Fruit fly (Drosophila melanogaster) whole organism, embryonic: Measurements from ENCODE around the gene CG13676.

Experiments used
- Blimp-1 ChIP-seq: fragments of 200-800 bp; sonication (Bioruptor generic); optimal IDR thresholded peaks from 3 replicates; lab custom pipeline; 2018; ENCODE audit warnings: missing biosample characterization, missing genetic modification characterization, mild to moderate bottlenecking, moderate library complexity, missing genetic modification reagents
- CG10565 ChIP-seq: fragments of 200-800 bp; sonication (Bioruptor generic); optimal IDR thresholded peaks from 3 replicates; lab custom pipeline; 2016; ENCODE audit warnings: missing biosample characterization, mild to moderate bottlenecking, missing genetic modification characterization
- CG12659 ChIP-seq: fragments of 200-800 bp; sonication (Bioruptor generic); optimal IDR thresholded peaks from 3 replicates; lab custom pipeline; 2017; ENCODE audit warnings: mild to moderate bottlenecking, missing biosample characterization, missing genetic modification reagents, missing genetic modification characterization
- CG13123 ChIP-seq: fragments of 200-800 bp; sonication (Bioruptor generic); optimal IDR thresholded peaks from 2 replicates; lab custom pipeline; 2016; ENCODE audit warnings: missing biosample characterization, missing genetic modification characterization
- CG15011 ChIP-seq: fragments of 200-800 bp; sonication (Bioruptor generic); optimal IDR thresholded peaks from 3 replicates; lab custom pipeline; 2018; ENCODE audit warnings: missing biosample characterization, mild to moderate bottlenecking, missing genetic modification characterization
- CG16815 ChIP-seq: fragments of 200-800 bp; sonication (Bioruptor generic); optimal IDR thresholded peaks from 3 replicates; lab custom pipeline; 2017; ENCODE audit warnings: missing biosample characterization, mild to moderate bottlenecking, missing genetic modification characterization
- CG1832 ChIP-seq: fragments of 200-800 bp; sonication (Bioruptor generic); optimal IDR thresholded peaks from 2 replicates; lab custom pipeline; 2017; ENCODE audit warnings: missing biosample characterization, mild to moderate bottlenecking, missing genetic modification characterization, inconsistent platforms
- CG2875 ChIP-seq: fragments of 200-800 bp; sonication (Bioruptor generic); optimal IDR thresholded peaks from 2 replicates; lab custom pipeline; 2017; ENCODE audit warnings: missing biosample characterization, mild to moderate bottlenecking, missing genetic modification characterization, missing genetic modification reagents
- CG30403 ChIP-seq: fragments of 200-800 bp; sonication (Bioruptor generic); optimal IDR thresholded peaks from 3 replicates; lab custom pipeline; 2016; ENCODE audit warnings: missing biosample characterization, missing genetic modification characterization
- CG33557 ChIP-seq: fragments of 200-800 bp; sonication (Bioruptor generic); optimal IDR thresholded peaks from 2 replicates; lab custom pipeline; 2019; ENCODE audit warnings: missing biosample characterization, mild to moderate bottlenecking, missing genetic modification characterization, moderate library complexity
- CG3838 ChIP-seq: fragments of 200-800 bp; sonication (Bioruptor generic); optimal IDR thresholded peaks from 3 replicates; lab custom pipeline; 2016; ENCODE audit warnings: missing biosample characterization, missing genetic modification characterization
- CG42726 ChIP-seq: fragments of 200-800 bp; sonication (Bioruptor generic); IDR thresholded peaks from 2 replicates; pipeline ENCODE4 v1.3.6; 2022; ENCODE audit warnings: missing biosample characterization, missing genetic modification characterization; ENCODE audit not compliant: partially characterized antibody
- CG4404 ChIP-seq: fragments of 200-800 bp; sonication (Bioruptor generic); IDR thresholded peaks from 2 replicates; pipeline ENCODE4 v1.3.6; 2022; ENCODE audit warnings: missing biosample characterization, missing genetic modification characterization
- CG7928 ChIP-seq: fragments of 200-800 bp; sonication (Bioruptor generic); optimal IDR thresholded peaks from 2 replicates; lab custom pipeline; 2017; ENCODE audit warnings: missing biosample characterization, mild to moderate bottlenecking, missing genetic modification characterization
- CG7963 ChIP-seq: fragments of 200-800 bp; sonication (Bioruptor generic); IDR thresholded peaks from 3 replicates; pipeline ENCODE4 v1.3.6; 2022; ENCODE audit warnings: missing biosample characterization, missing genetic modification characterization; ENCODE audit not compliant: partially characterized antibody
- CG8281 ChIP-seq: fragments of 200-800 bp; sonication (Bioruptor generic); optimal IDR thresholded peaks from 2 replicates; lab custom pipeline; 2018; ENCODE audit warnings: missing biosample characterization, mild to moderate bottlenecking, missing genetic modification characterization, moderate library complexity
- CG8359 ChIP-seq: fragments of 200-800 bp; sonication (Bioruptor generic); optimal IDR thresholded peaks from 2 replicates; lab custom pipeline; 2017; ENCODE audit warnings: missing biosample characterization, mild to moderate bottlenecking, missing genetic modification characterization, borderline replicate concordance
- CHES-1-like ChIP-seq: fragments of 200-800 bp; sonication (Bioruptor generic); optimal IDR thresholded peaks from 2 replicates; lab custom pipeline; 2016; ENCODE audit warnings: missing biosample characterization, missing genetic modification characterization
- CoRest ChIP-seq: fragments of 200-800 bp; sonication (Bioruptor generic); optimal IDR thresholded peaks from 3 replicates; lab custom pipeline; 2018; ENCODE audit warnings: missing biosample characterization, mild to moderate bottlenecking, missing genetic modification characterization, moderate library complexity
- CrebB ChIP-seq: fragments of 200-800 bp; sonication (Bioruptor generic); optimal IDR thresholded peaks from 3 replicates; lab custom pipeline; 2018; ENCODE audit warnings: missing biosample characterization, mild to moderate bottlenecking, missing genetic modification characterization
- Dp ChIP-seq: fragments of 200-800 bp; sonication (Bioruptor generic); optimal IDR thresholded peaks from 2 replicates; lab custom pipeline; 2018; ENCODE audit warnings: missing biosample characterization, mild to moderate bottlenecking, missing genetic modification characterization, moderate library complexity
- E2f1 ChIP-seq: fragments of 200-800 bp; sonication (Bioruptor generic); IDR thresholded peaks from 2 replicates; pipeline ENCODE4 v1.3.6; 2022; ENCODE audit warnings: missing biosample characterization, missing genetic modification characterization
- Ets65A ChIP-seq: fragments of 200-800 bp; sonication (Bioruptor generic); peaks from one replicate; lab custom pipeline; 2016; ENCODE audit warnings: missing biosample characterization, missing genetic modification characterization
- Hmr ChIP-seq: fragments of 200-800 bp; sonication (Bioruptor generic); optimal IDR thresholded peaks from 3 replicates; lab custom pipeline; 2017; ENCODE audit warnings: mild to moderate bottlenecking, missing biosample characterization, missing genetic modification reagents, missing genetic modification characterization
- Lpt ChIP-seq: fragments of >200 bp; optimal IDR thresholded peaks from 2 replicates; lab custom pipeline; 2018; ENCODE audit warnings: missing biosample characterization, missing genetic modification characterization
- Max ChIP-seq: fragments of 200-800 bp; sonication (Bioruptor generic); optimal IDR thresholded peaks from 2 replicates; lab custom pipeline; 2016; ENCODE audit warnings: missing biosample characterization, mild to moderate bottlenecking, missing genetic modification characterization
- NC2β ChIP-seq: fragments of 200-800 bp; sonication (Bioruptor generic); optimal IDR thresholded peaks from 2 replicates; lab custom pipeline; 2016; ENCODE audit warnings: missing biosample characterization, missing genetic modification characterization
- Nf-YC ChIP-seq: fragments of 200-800 bp; optimal IDR thresholded peaks from 3 replicates; lab custom pipeline; 2019; ENCODE audit warnings: missing biosample characterization, mild to moderate bottlenecking, missing genetic modification characterization, moderate library complexity
- Ravus ChIP-seq: fragments of 200-800 bp; sonication (Bioruptor generic); IDR thresholded peaks from 2 replicates; pipeline ENCODE4 v1.3.6; 2022; ENCODE audit warnings: missing biosample characterization, missing genetic modification characterization
- Sox102F ChIP-seq: fragments of 200-800 bp; sonication (Bioruptor generic); optimal IDR thresholded peaks from 2 replicates; lab custom pipeline; 2018; ENCODE audit warnings: missing biosample characterization, mild to moderate bottlenecking, missing genetic modification characterization, moderate library complexity
- ato ChIP-seq: fragments of 200-800 bp; sonication (Bioruptor generic); IDR thresholded peaks from 2 replicates; pipeline ENCODE4 v1.3.6; 2022; ENCODE audit warnings: missing biosample characterization, missing genetic modification characterization; ENCODE audit not compliant: partially characterized antibody
- az2 ChIP-seq: fragments of 200-800 bp; sonication (Bioruptor generic); optimal IDR thresholded peaks from 3 replicates; lab custom pipeline; 2016; ENCODE audit warnings: missing biosample characterization, missing genetic modification characterization
- cad ChIP-seq: fragments of >200 bp; optimal IDR thresholded peaks from 2 replicates; lab custom pipeline; 2017; ENCODE audit warnings: missing biosample characterization, missing genetic modification characterization
- cg ChIP-seq: fragments of 200-800 bp; sonication (Bioruptor generic); optimal IDR thresholded peaks from 3 replicates; lab custom pipeline; 2019; ENCODE audit warnings: missing biosample characterization, mild to moderate bottlenecking, missing genetic modification characterization, moderate library complexity
- dmrt99B ChIP-seq: fragments of 200-800 bp; sonication (Bioruptor generic); optimal IDR thresholded peaks from 2 replicates; lab custom pipeline; 2018; ENCODE audit warnings: missing biosample characterization, mild to moderate bottlenecking, missing genetic modification characterization, moderate library complexity
- gfzf ChIP-seq: fragments of 200-800 bp; sonication (Bioruptor generic); optimal IDR thresholded peaks from 2 replicates; lab custom pipeline; 2016; ENCODE audit warnings: missing biosample characterization, mild to moderate bottlenecking, missing genetic modification characterization, moderate library complexity
- her ChIP-seq: fragments of 200-800 bp; sonication (Bioruptor generic); optimal IDR thresholded peaks from 2 replicates; lab custom pipeline; 2016; ENCODE audit warnings: missing biosample characterization, missing genetic modification characterization
- hth ChIP-seq: fragments of >200 bp; optimal IDR thresholded peaks from 2 replicates; lab custom pipeline; 2017; ENCODE audit warnings: inconsistent platforms
- inv ChIP-seq: fragments of 200-800 bp; sonication (Bioruptor generic); IDR thresholded peaks from 2 replicates; pipeline ENCODE4 v1.3.6; 2022; ENCODE audit warnings: missing biosample characterization, missing genetic modification characterization; ENCODE audit not compliant: partially characterized antibody
- klu ChIP-seq: fragments of 200-800 bp; sonication (Bioruptor generic); IDR thresholded peaks from 2 replicates; pipeline ENCODE4 v1.3.6; 2022; ENCODE audit warnings: missing biosample characterization, missing genetic modification characterization
- lola ChIP-seq, 3 experiments: fragments of >200 bp in 2 of 3; fragments of 200-800 bp in 1 of 3; sonication (Bioruptor generic) in 1 of 3; optimal IDR thresholded peaks; 2 replicates each; lab custom pipeline; 2017 to 2019; ENCODE audit warnings: missing biosample characterization in 3 of 3, missing genetic modification characterization in 3 of 3, mild to moderate bottlenecking in 1 of 3, moderate library complexity in 1 of 3
- nerfin-1 ChIP-seq: fragments of 200-800 bp; sonication (Bioruptor generic); optimal IDR thresholded peaks from 3 replicates; lab custom pipeline; 2019; ENCODE audit warnings: missing biosample characterization, mild to moderate bottlenecking, missing genetic modification characterization, moderate library complexity
- zfh2 ChIP-seq: fragments of 200-800 bp; sonication (Bioruptor generic); optimal IDR thresholded peaks from 2 replicates; lab custom pipeline; 2016; ENCODE audit warnings: missing biosample characterization, missing genetic modification characterization

CG13676 gene

dm6 chr3L:8153206-8153996, 1.8 kb upstream of the CG13676 start (continued):
- TF ChIP-seq Hmr (no peak), cad (GFP tag; lab: Kevin White, UChicago) (no peak), CrebB (tag; lab: Kevin White, UChicago) (no peak)

DNA sequence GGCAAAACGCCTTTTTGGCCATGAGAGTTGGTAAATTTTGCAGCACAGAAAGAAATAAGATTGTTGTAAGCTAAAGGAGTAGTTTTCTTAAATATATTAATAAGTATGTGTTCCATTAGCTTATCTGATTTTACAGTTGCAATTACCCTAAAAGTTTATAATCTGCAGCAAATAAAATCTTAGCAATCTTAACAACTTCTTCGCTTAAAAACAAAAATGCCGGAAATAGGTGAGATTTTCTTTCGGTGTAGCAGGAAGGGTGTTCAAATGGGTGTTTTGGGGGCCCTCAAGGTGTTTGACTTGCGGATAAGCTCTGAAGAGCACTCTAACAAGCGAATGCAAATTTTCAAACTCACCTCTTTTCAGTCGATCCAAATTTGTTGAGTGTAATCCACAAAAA, 801 bp downstream of the CG13676 start:
- no peak for TF ChIP-seq CG42726 (GFP tag; lab: Robert Waterston, UW)
- TF ChIP-seq Ets65A (GFP tag; lab: Kevin White, UChicago), result peak; percentile 26
- TF ChIP-seq Sox102F, result peak; percentile 3
- no peak for TF ChIP-seq CG13123
- TF ChIP-seq, all 482 proteins: peak for 2

- TF ChIP-seq Nf-YC (tag; lab: Kevin White, UChicago) (no peak), Blimp-1 (GFP tag; lab: Kevin White, UChicago) (peak; percentile 51)
- TF ChIP-seq, all 482 proteins: peak for 1
Observed at dm6 chr3L:8150284-8150683, 1.3 kb downstream of the CG13676 start.

DNA sequence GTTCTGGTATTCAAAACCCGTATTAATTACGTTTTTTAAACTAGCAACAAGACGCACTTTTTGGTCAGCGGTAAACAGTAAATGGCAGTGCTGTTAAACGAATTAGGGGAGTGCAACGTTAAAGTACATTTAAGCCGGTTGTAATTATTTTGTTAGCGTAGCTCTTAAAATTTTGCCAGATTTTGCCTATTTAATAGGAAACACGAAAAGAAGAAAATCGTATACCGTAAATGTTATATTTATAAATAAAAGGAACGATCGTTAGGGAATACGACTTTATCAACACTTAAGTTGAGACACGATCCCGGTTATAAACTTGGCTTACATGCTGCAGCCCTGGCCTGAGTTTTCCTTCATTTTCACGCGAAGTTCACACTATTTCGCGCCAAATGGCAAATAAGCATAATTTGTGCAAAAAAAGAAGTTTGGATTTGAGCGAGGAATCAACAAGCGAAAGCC, 14.1 kb downstream of the CG13676 start, which contains the start of the genes Setx and mus301:
Gene Setx (minus strand): TSS at position 51 of the 459 bp plus-strand sequence.
Gene mus301 (plus strand): TSS at position 361 of the 459 bp plus-strand sequence.
- TF ChIP-seq hth (lab: Kevin White, UChicago) (no peak), dmrt99B (tag; lab: Kevin White, UChicago) (no peak), Max (GFP tag; lab: Kevin White, UChicago) (peak; percentile 91), CG7963 (no peak), CG12659 (GFP tag; lab: Kevin White, UChicago) (peak; percentile 94), CG4404 (GFP tag; lab: Robert Waterston, UW) (peak; percentile 75), cg (GFP tag; lab: Kevin White, UChicago) (no peak), CG15011 (GFP tag; lab: Kevin White, UChicago) (no peak), her (GFP tag; lab: Kevin White, UChicago) (peak; percentile 36), zfh2 (GFP tag; lab: Kevin White, UChicago) (peak; percentile 94), gfzf (GFP tag; lab: Kevin White, UChicago) (peak; percentile 92), CHES-1-like (peak; percentile 85), Lpt (GFP tag; lab: Kevin White, UChicago) (no peak), NC2β (peak; percentile 74), lola (GFP tag; optimal IDR thresholded peaks at IDR 0.05; lab: Kevin White, UChicago) (peak in 1 of 3 experiments; percentile 74), Ravus (GFP tag; lab: Robert Waterston, UW) (no peak), CG33557 (GFP tag; lab: Kevin White, UChicago) (peak; percentile 69), Dp (peak; percentile 85), CG1832 (GFP tag; lab: Kevin White, UChicago) (no peak), nerfin-1 (peak; percentile 62), CG7928 (GFP tag; lab: Kevin White, UChicago) (peak; percentile 94), CG8359 (no peak), CG2875 (GFP tag; lab: Kevin White, UChicago) (peak; percentile 43), CG8281 (tag; lab: Kevin White, UChicago) (no peak), CG10565 (peak; percentile 48), CG3838 (GFP tag; lab: Kevin White, UChicago) (peak; percentile 62), CG30403 (GFP tag; lab: Kevin White, UChicago) (peak; percentile 91), klu (GFP tag; lab: Robert Waterston, UW) (peak; percentile 72), CG16815 (GFP tag; lab: Kevin White, UChicago) (peak; percentile 70), az2 (GFP tag; lab: Kevin White, UChicago) (peak; percentile 77), ato (no peak), E2f1 (GFP tag; lab: Robert Waterston, UW) (peak; percentile 79), Ets65A (GFP tag; lab: Kevin White, UChicago) (peak; percentile 99), CoRest (tag; lab: Kevin White, UChicago) (peak; percentile 89), inv (GFP tag; lab: Robert Waterston, UW) (no peak; the same call in 1 of the 2 replicates)
